Fruit fly (Drosophila melanogaster): ENCODE data around the gene CG6333.

The CG6333 gene

DNA sequence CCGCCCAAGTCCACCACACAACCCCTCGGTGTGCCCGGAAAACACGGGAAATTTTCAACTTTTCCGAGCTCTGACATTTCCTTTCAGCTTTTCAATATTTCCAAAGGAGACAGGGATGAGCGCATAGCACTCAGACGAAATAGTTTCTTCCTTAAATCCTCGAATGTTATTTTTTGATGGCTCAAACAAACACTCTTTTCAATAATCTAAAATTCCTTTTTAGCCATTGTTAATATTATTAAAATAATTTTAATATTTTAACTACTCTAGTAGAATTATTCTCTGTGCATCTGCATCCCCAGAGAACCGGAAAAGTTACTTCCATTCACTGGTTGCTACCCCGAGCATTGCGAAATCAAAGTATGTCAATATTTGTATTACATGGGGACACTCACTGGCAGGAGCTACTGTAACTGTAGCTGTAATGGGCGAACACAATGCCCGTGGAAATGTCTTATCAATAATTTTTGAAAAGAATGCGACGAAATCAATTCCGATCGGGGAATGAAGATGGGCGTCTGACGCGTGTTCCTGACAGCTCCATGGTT is 28.3 kb downstream of the CG6333 start (continued):
- peak; percentile 36 for TF ChIP-seq CG9727 (GFP tag; optimal IDR thresholded peaks at IDR 0.05)
- no peak for TF ChIP-seq zen (tag; optimal IDR thresholded peaks at IDR 0.05)
- no peak for TF ChIP-seq fd102C (GFP tag; optimal IDR thresholded peaks at IDR 0.05)
- peak; percentile 48 for TF ChIP-seq CG2678 (tag; optimal IDR thresholded peaks at IDR 0.05)
- no peak for TF ChIP-seq dpn (GFP tag; optimal IDR thresholded peaks at IDR 0.05)
- no peak for TF ChIP-seq CG15479 (GFP tag; optimal IDR thresholded peaks at IDR 0.05)
- no peak for TF ChIP-seq CG3726 (GFP tag; IDR thresholded peaks at IDR 0.05)
- peak in 1 of 3 experiments; percentile 18 for TF ChIP-seq lola (GFP tag; optimal IDR thresholded peaks at IDR 0.05)
- 0 out of 2 replicates have a peak, but pooled peaks have one; percentile 16 for TF ChIP-seq vvl (GFP tag; IDR thresholded peaks at IDR 0.05)
- peak; percentile 51 for TF ChIP-seq CG2712 (tag; optimal IDR thresholded peaks at IDR 0.05)
- TF ChIP-seq BtbVII (GFP tag; optimal IDR thresholded peaks at IDR 0.05): no peak
- TF ChIP-seq CG7556 (GFP tag; optimal IDR thresholded peaks at IDR 0.05): peak; percentile 26
- TF ChIP-seq lab (GFP tag; optimal IDR thresholded peaks at IDR 0.05): peak; percentile 47
- TF ChIP-seq CG10267 (tag; optimal IDR thresholded peaks at IDR 0.05): peak; percentile 25
- TF ChIP-seq pan (optimal IDR thresholded peaks at IDR 0.05): no peak
- peak in 1 of 2 experiments; percentile 26 for TF ChIP-seq pan (GFP tag; optimal IDR thresholded peaks at IDR 0.05 in 1 of 2, IDR thresholded peaks at IDR 0.05 in 1 of 2)
- TF ChIP-seq Meics (GFP tag; optimal IDR thresholded peaks at IDR 0.05): peak; percentile 15
- no peak for TF ChIP-seq CG4328 (GFP tag; optimal IDR thresholded peaks at IDR 0.05)
- TF ChIP-seq row (GFP tag; IDR thresholded peaks at IDR 0.05): peak; percentile 61
- TF ChIP-seq HLHmδ (GFP tag; optimal IDR thresholded peaks at IDR 0.05): no peak
- no peak for TF ChIP-seq Rx (GFP tag; IDR thresholded peaks at IDR 0.05)
- TF ChIP-seq Sox102F (GFP tag; optimal IDR thresholded peaks at IDR 0.05): peak; percentile 48
- no peak for TF ChIP-seq Dip2 (GFP tag; IDR thresholded peaks at IDR 0.05)
- TF ChIP-seq CG15601 (tag; optimal IDR thresholded peaks at IDR 0.05): peak; percentile 11
- TF ChIP-seq Ssrp (tag; optimal IDR thresholded peaks at IDR 0.05): peak; percentile 40
- 0 out of 2 replicates have a peak, but pooled peaks have one; percentile 28 for TF ChIP-seq sim (GFP tag; IDR thresholded peaks at IDR 0.05)
- peak; percentile 32; the same call in 1 of the 3 replicates for TF ChIP-seq zfh1 (GFP tag; IDR thresholded peaks at IDR 0.05)
- no peak for TF ChIP-seq CG30403 (GFP tag; optimal IDR thresholded peaks at IDR 0.05)
- no peak for TF ChIP-seq da (GFP tag; optimal IDR thresholded peaks at IDR 0.05)
- no peak for TF ChIP-seq nerfin-2 (GFP tag; IDR thresholded peaks at IDR 0.05; ENCODE audit: partially characterized antibody)
- TF ChIP-seq CG2120 (GFP tag; optimal IDR thresholded peaks at IDR 0.05): no peak
- TF ChIP-seq B-H2 (GFP tag; optimal IDR thresholded peaks at IDR 0.05): no peak
- TF ChIP-seq CG8281 (tag; optimal IDR thresholded peaks at IDR 0.05): no peak
- peak; percentile 55 for TF ChIP-seq CG11504 (tag; optimal IDR thresholded peaks at IDR 0.05)
- peak; percentile 30 for TF ChIP-seq Med (GFP tag)
- TF ChIP-seq CG33557 (GFP tag; optimal IDR thresholded peaks at IDR 0.05): peak; percentile 9
- TF ChIP-seq PHDP (tag; optimal IDR thresholded peaks at IDR 0.05): peak; percentile 26
- no peak for TF ChIP-seq CG11398 (GFP tag; optimal IDR thresholded peaks at IDR 0.05)
- TF ChIP-seq Hr51 (GFP tag; optimal IDR thresholded peaks at IDR 0.05): peak in 1 of 2 experiments; percentile 42
- TF ChIP-seq CG6689 (GFP tag; IDR thresholded peaks at IDR 0.05): peak; percentile 53; the same call in 1 of the 2 replicates
- peak; percentile 47 for TF ChIP-seq dmrt11E (tag; optimal IDR thresholded peaks at IDR 0.05)
- peak; percentile 26 for TF ChIP-seq Fer1 (GFP tag; optimal IDR thresholded peaks at IDR 0.05)
- TF ChIP-seq gem (tag; optimal IDR thresholded peaks at IDR 0.05): peak; percentile 51
- TF ChIP-seq ci (GFP tag; IDR thresholded peaks at IDR 0.05): 0 out of 3 replicates have a peak, but pooled peaks have one; percentile 36
- TF ChIP-seq insv (GFP tag; optimal IDR thresholded peaks at IDR 0.05): no peak
- TF ChIP-seq CG10321 (GFP tag; IDR thresholded peaks at IDR 0.05): no peak
- peak; percentile 5 for TF ChIP-seq ATbp (GFP tag; optimal IDR thresholded peaks at IDR 0.05)
- TF ChIP-seq CG12104 (GFP tag; optimal IDR thresholded peaks at IDR 0.05): no peak
- peak; percentile 23 for TF ChIP-seq CoRest (tag; optimal IDR thresholded peaks at IDR 0.05)

Data from whole organism, embryonic.